Worm (Caenorhabditis elegans) whole organism, mixed stage, embryonic: ENCODE data around the gene Y49E10.25.
A peak's percentile ranks its signal among the peaks of the same experiment; 100 is the strongest.

Source experiments
- M03D4.4 ChIP-seq: sonication (generic microtip); optimal IDR thresholded peaks from 2 replicates; lab custom pipeline; 2017; ENCODE audit warnings: mild to moderate bottlenecking, missing genetic modification characterization, missing compliant biosample characterization
- bed-3 ChIP-seq: fragments of 200-800 bp; sonication (Bioruptor generic); optimal IDR thresholded peaks from 3 replicates; lab custom pipeline; 2018; ENCODE audit warnings: mild to moderate bottlenecking, missing genetic modification characterization, moderate library complexity, missing compliant biosample characterization
- blmp-1 ChIP-seq: fragments of 150-350 bp; optimal IDR thresholded peaks from 2 replicates; lab custom pipeline; 2014; ENCODE audit warnings: missing biosample characterization, missing genetic modification characterization
- ceh-39 ChIP-seq: fragments of 150-350 bp; optimal IDR thresholded peaks from 2 replicates; lab custom pipeline; 2014; ENCODE audit warnings: missing biosample characterization, missing genetic modification characterization
- ceh-43 ChIP-seq: fragments of 200-800 bp; sonication (Bioruptor generic); optimal IDR thresholded peaks from 2 replicates; lab custom pipeline; 2018; ENCODE audit warnings: mild to moderate bottlenecking, missing genetic modification characterization, moderate library complexity, missing compliant biosample characterization
- ceh-83 ChIP-seq: fragments of 200-800 bp; sonication (Bioruptor generic); optimal IDR thresholded peaks from 2 replicates; lab custom pipeline; 2018; ENCODE audit warnings: mild to moderate bottlenecking, missing genetic modification characterization, missing compliant biosample characterization
- ces-1 ChIP-seq: fragments of 150-350 bp; optimal IDR thresholded peaks from 2 replicates; lab custom pipeline; 2014; ENCODE audit warnings: missing biosample characterization, missing genetic modification reagents, missing genetic modification characterization
- cnd-1 ChIP-seq: fragments of 200-800 bp; sonication (Bioruptor generic); optimal IDR thresholded peaks from 2 replicates; lab custom pipeline; 2018; ENCODE audit warnings: mild to moderate bottlenecking, missing genetic modification characterization, missing compliant biosample characterization
- drap-1 ChIP-seq: fragments of 200-800 bp; sonication (Bioruptor generic); optimal IDR thresholded peaks from 3 replicates; lab custom pipeline; 2018; ENCODE audit warnings: mild to moderate bottlenecking, missing genetic modification characterization, missing compliant biosample characterization
- elt-1 ChIP-seq: sonication (generic microtip); optimal IDR thresholded peaks from 2 replicates; lab custom pipeline; 2017; ENCODE audit warnings: missing genetic modification characterization, mild to moderate bottlenecking, missing compliant biosample characterization, antibody characterized with exemption, moderate library complexity, borderline replicate concordance; ENCODE audit not compliant: insufficient read depth
- elt-3 ChIP-seq: fragments of 150-350 bp; optimal IDR thresholded peaks from 2 replicates; lab custom pipeline; 2014; ENCODE audit warnings: missing biosample characterization, missing genetic modification characterization
- flh-1 ChIP-seq: fragments of 200-800 bp; sonication (Bioruptor generic); optimal IDR thresholded peaks from 2 replicates; lab custom pipeline; 2018; ENCODE audit warnings: mild to moderate bottlenecking, missing genetic modification characterization, moderate library complexity, missing compliant biosample characterization
- ham-2 ChIP-seq: fragments of 200-800 bp; sonication (Bioruptor generic); optimal IDR thresholded peaks from 2 replicates; lab custom pipeline; 2018; ENCODE audit warnings: mild to moderate bottlenecking, missing genetic modification characterization, missing compliant biosample characterization
- hlh-1 ChIP-seq: fragments of 150-350 bp; optimal IDR thresholded peaks from 2 replicates; lab custom pipeline; 2014; ENCODE audit warnings: missing biosample characterization, missing genetic modification reagents, missing genetic modification characterization
- lin-13 ChIP-seq: fragments of 150-350 bp; optimal IDR thresholded peaks from 2 replicates; lab custom pipeline; 2014; ENCODE audit warnings: missing biosample characterization, missing genetic modification characterization
- lin-32 ChIP-seq: fragments of 200-800 bp; sonication (Bioruptor generic); optimal IDR thresholded peaks from 2 replicates; lab custom pipeline; 2018; ENCODE audit warnings: mild to moderate bottlenecking, missing genetic modification characterization, missing compliant biosample characterization
- lsy-2 ChIP-seq: fragments of 150-350 bp; optimal IDR thresholded peaks from 2 replicates; lab custom pipeline; 2014; ENCODE audit warnings: missing biosample characterization, missing genetic modification characterization
- mab-5 ChIP-seq: fragments of 150-350 bp; optimal IDR thresholded peaks from 2 replicates; lab custom pipeline; 2014; ENCODE audit warnings: missing biosample characterization, missing genetic modification characterization
- mep-1 ChIP-seq: fragments of 150-350 bp; optimal IDR thresholded peaks from 2 replicates; lab custom pipeline; 2017; ENCODE audit warnings: missing biosample characterization, missing genetic modification reagents, missing genetic modification characterization, inconsistent platforms
- mls-2 ChIP-seq: sonication (generic microtip); optimal IDR thresholded peaks from 2 replicates; lab custom pipeline; 2016; ENCODE audit warnings: mild to moderate bottlenecking, missing genetic modification characterization, moderate library complexity, missing compliant biosample characterization
- nhr-12 ChIP-seq: fragments of 150-350 bp; optimal IDR thresholded peaks from 2 replicates; lab custom pipeline; 2014; ENCODE audit warnings: missing biosample characterization, missing genetic modification characterization
- nhr-2 ChIP-seq: fragments of 150-350 bp; optimal IDR thresholded peaks from 2 replicates; lab custom pipeline; 2014; ENCODE audit warnings: missing biosample characterization, missing genetic modification characterization
- nhr-237 ChIP-seq: fragments of 150-350 bp; optimal IDR thresholded peaks from 2 replicates; lab custom pipeline; 2014; ENCODE audit warnings: missing biosample characterization, missing genetic modification characterization
- nhr-28 ChIP-seq: fragments of 150-350 bp; optimal IDR thresholded peaks from 2 replicates; lab custom pipeline; 2014; ENCODE audit warnings: missing biosample characterization, missing genetic modification characterization
- nhr-76 ChIP-seq: sonication (generic microtip); optimal IDR thresholded peaks from 2 replicates; lab custom pipeline; 2017; ENCODE audit warnings: missing biosample characterization, missing genetic modification characterization
- pha-4 ChIP-seq: fragments of 150-350 bp; optimal IDR thresholded peaks from 2 replicates; lab custom pipeline; 2018; ENCODE audit warnings: missing biosample characterization, missing genetic modification reagents, missing genetic modification characterization
- sem-2 ChIP-seq: fragments of 200-800 bp; sonication (Bioruptor generic); optimal IDR thresholded peaks from 2 replicates; lab custom pipeline; 2018; ENCODE audit warnings: mild to moderate bottlenecking, missing genetic modification characterization, missing compliant biosample characterization
- snpc-4 ChIP-seq: fragments of 150-350 bp; optimal IDR thresholded peaks from 2 replicates; lab custom pipeline; 2014; ENCODE audit warnings: missing biosample characterization, missing genetic modification characterization
- sptf-1 ChIP-seq: sonication (generic microtip); optimal IDR thresholded peaks from 2 replicates; lab custom pipeline; 2017; ENCODE audit warnings: mild to moderate bottlenecking, missing genetic modification characterization, moderate library complexity, missing compliant biosample characterization
- tbx-8 ChIP-seq: fragments of 200-800 bp; sonication (Bioruptor generic); optimal IDR thresholded peaks from 2 replicates; lab custom pipeline; 2018; ENCODE audit warnings: mild to moderate bottlenecking, missing genetic modification characterization, moderate library complexity, missing compliant biosample characterization
- unc-120 ChIP-seq: sonication (generic microtip); optimal IDR thresholded peaks from 2 replicates; lab custom pipeline; 2017; ENCODE audit warnings: missing genetic modification characterization, missing compliant biosample characterization; ENCODE audit not compliant: poor library complexity, severe bottlenecking
- unc-39 ChIP-seq: fragments of 150-350 bp; optimal IDR thresholded peaks from 2 replicates; lab custom pipeline; 2014; ENCODE audit warnings: missing biosample characterization, missing genetic modification characterization
- unc-62 ChIP-seq: fragments of 150-350 bp; optimal IDR thresholded peaks from 2 replicates; lab custom pipeline; 2014; ENCODE audit warnings: missing biosample characterization, missing genetic modification reagents, missing genetic modification characterization
- zip-8 ChIP-seq: fragments of 150-350 bp; optimal IDR thresholded peaks from 2 replicates; lab custom pipeline; 2014; ENCODE audit warnings: missing biosample characterization, missing genetic modification characterization
- ztf-11 ChIP-seq: fragments of 150-350 bp; optimal IDR thresholded peaks from 2 replicates; lab custom pipeline; 2014; ENCODE audit warnings: missing biosample characterization, missing genetic modification characterization

Gene Y49E10.25

DNA sequence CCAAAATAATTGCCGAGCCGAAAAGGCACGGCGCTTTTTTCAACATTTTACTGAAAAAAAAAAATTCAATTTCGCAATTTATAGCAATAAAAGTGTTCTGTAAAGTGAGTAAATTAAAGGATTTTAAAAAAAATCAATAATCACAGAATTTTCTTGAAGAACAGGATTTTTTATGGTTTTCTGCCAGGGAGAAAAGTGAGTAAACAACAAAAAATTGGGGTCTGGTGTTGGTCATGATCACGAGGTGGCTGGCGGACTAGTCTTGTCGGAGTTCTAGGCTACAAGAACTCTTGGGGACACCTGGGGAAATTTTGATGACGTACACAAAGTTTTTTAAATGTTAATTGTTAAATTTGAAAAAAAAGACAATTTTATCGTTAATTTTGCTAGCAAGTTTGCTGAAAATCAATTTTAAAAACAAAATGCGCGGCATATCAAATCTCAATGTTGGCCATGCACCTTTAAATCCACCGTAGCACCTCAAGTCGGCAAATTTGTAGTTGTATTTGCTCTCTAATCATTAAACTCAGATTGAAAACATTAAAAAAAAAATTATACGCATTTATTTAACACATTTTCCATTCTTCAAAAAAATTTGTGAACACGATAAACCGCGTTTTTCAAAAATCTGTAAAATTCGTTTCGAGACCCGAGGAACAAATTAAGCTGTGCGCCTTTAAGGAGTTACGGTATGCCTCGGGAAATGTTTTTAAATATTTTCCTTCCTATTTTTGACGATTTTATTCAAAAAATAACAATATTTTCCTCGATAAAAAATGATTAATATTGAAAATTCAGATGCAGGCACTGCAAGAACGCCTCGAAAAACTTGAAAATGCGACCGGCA, 34.9 kb downstream of the Y49E10.25 start, which contains the start of the genes scav-3 and Y49E10.21:
scav-3 (minus strand) TSS at position 50 of the 847 bp plus-strand sequence.
Y49E10.21 (plus strand) TSS at position 797 of the 847 bp plus-strand sequence.
- TF ChIP-seq mep-1 (tag; lab: Kevin White, UChicago) (peak; percentile 10), lin-32 (GFP tag; lab: Kevin White, UChicago) (no peak)

- TF ChIP-seq snpc-4 (tag; lab: Kevin White, UChicago): no peak
- no peak for TF ChIP-seq ham-2 (GFP tag; lab: Kevin White, UChicago)
- no peak for TF ChIP-seq ceh-43 (GFP tag; lab: Kevin White, UChicago)
- no peak for TF ChIP-seq nhr-28 (tag; lab: Kevin White, UChicago)
- TF ChIP-seq tbx-8 (GFP tag; lab: Kevin White, UChicago): no peak
- no peak for TF ChIP-seq cnd-1 (tag; lab: Kevin White, UChicago)
- TF ChIP-seq sem-2 (GFP tag; lab: Kevin White, UChicago): no peak
- TF ChIP-seq elt-3 (tag; lab: Kevin White, UChicago): no peak
- TF ChIP-seq flh-1 (GFP tag; lab: Kevin White, UChicago): no peak
Observed at ce11 chrIII:12455651-12456420, 36.0 kb downstream of the Y49E10.25 start.

DNA sequence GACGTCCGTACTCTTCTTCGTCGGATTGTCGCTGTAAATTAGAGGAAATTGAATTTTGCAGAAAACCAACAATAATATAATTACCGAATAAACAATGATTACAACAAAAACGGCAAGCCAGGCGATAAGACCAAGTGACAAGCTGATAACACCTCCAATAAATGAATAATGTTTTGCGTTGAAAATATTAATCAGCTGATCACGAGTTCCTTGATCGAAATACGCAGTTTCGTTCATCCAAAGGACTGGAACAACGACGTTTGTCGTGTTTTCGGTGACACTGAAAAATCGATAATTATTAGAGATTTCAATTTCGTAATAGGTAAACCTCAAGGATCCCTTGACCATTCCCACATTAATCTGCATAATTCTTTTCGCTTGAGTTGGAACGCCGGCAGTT, 38.1 kb downstream of the Y49E10.25 start:
- TF ChIP-seq drap-1 (GFP tag; lab: Kevin White, UChicago) (no peak), nhr-2 (tag; lab: Kevin White, UChicago) (no peak), flh-1 (GFP tag; lab: Kevin White, UChicago) (no peak), elt-1 (tag; lab: Kevin White, UChicago) (no peak), nhr-28 (tag; lab: Kevin White, UChicago) (no peak), snpc-4 (tag; lab: Kevin White, UChicago) (no peak), lsy-2 (tag; lab: Kevin White, UChicago) (no peak), ceh-39 (tag; lab: Kevin White, UChicago) (no peak), sptf-1 (tag; lab: Kevin White, UChicago) (no peak), tbx-8 (GFP tag; lab: Kevin White, UChicago) (no peak), nhr-76 (tag; lab: Kevin White, UChicago) (no peak), sem-2 (GFP tag; lab: Kevin White, UChicago) (no peak), ceh-83 (GFP tag; lab: Kevin White, UChicago) (no peak), nhr-12 (tag; lab: Kevin White, UChicago) (no peak)

- TF ChIP-seq elt-3 (tag; lab: Kevin White, UChicago) (no peak), unc-120 (tag; lab: Kevin White, UChicago) (no peak), M03D4.4 (tag; lab: Kevin White, UChicago) (no peak), drap-1 (GFP tag; lab: Kevin White, UChicago) (no peak), cnd-1 (tag; lab: Kevin White, UChicago) (no peak), nhr-28 (tag; lab: Kevin White, UChicago) (no peak), ztf-11 (tag; lab: Kevin White, UChicago) (no peak), nhr-2 (tag; lab: Kevin White, UChicago) (no peak), lsy-2 (tag; lab: Kevin White, UChicago) (peak; percentile 71), pha-4 (tag; lab: Kevin White, UChicago) (no peak), ceh-43 (GFP tag; lab: Kevin White, UChicago) (no peak), lin-32 (GFP tag; lab: Kevin White, UChicago) (no peak), lin-13 (tag; lab: Kevin White, UChicago) (peak; percentile 48), ces-1 (GFP tag; lab: Kevin White, UChicago) (peak; percentile 47), ceh-83 (GFP tag; lab: Kevin White, UChicago) (no peak), mab-5 (tag; lab: Kevin White, UChicago) (no peak), hlh-1 (tag; lab: Kevin White, UChicago) (peak; percentile 9), blmp-1 (no peak), nhr-237 (tag; lab: Kevin White, UChicago) (peak; percentile 15), elt-1 (tag; lab: Kevin White, UChicago) (no peak), ham-2 (GFP tag; lab: Kevin White, UChicago) (no peak), tbx-8 (GFP tag; lab: Kevin White, UChicago) (no peak), unc-39 (tag; lab: Kevin White, UChicago) (no peak), bed-3 (GFP tag; lab: Kevin White, UChicago) (no peak), snpc-4 (tag; lab: Kevin White, UChicago) (no peak), zip-8 (tag; lab: Kevin White, UChicago) (no peak), nhr-12 (tag; lab: Kevin White, UChicago) (no peak), mls-2 (peak; percentile 61), sptf-1 (tag; lab: Kevin White, UChicago) (peak; percentile 44), flh-1 (GFP tag; lab: Kevin White, UChicago) (no peak), sem-2 (GFP tag; lab: Kevin White, UChicago) (no peak), mep-1 (tag; lab: Kevin White, UChicago) (peak; percentile 78), ceh-39 (tag; lab: Kevin White, UChicago) (no peak), unc-62 (GFP tag; lab: Kevin White, UChicago) (no peak), nhr-76 (tag; lab: Kevin White, UChicago) (no peak)
Observed at ce11 chrIII:12453315-12453714, 38.6 kb downstream of the Y49E10.25 start, which contains the start of gene ani-1. TSS of gene ani-1 (minus strand) at chrIII:12453375.
